Fruit fly (Drosophila melanogaster) whole organism, embryonic: Measurements from ENCODE around the gene raptor.

Experiments
- CG12299 ChIP-seq: fragments of 200-800 bp; sonication (Bioruptor generic); optimal IDR thresholded peaks from 2 replicates; lab custom pipeline; 2018; ENCODE audit warnings: missing biosample characterization, mild to moderate bottlenecking, missing genetic modification characterization
- CG13424 ChIP-seq: fragments of 200-800 bp; sonication (Bioruptor generic); optimal IDR thresholded peaks from 2 replicates; lab custom pipeline; 2019; ENCODE audit warnings: missing biosample characterization, mild to moderate bottlenecking, missing genetic modification characterization, moderate library complexity
- CG16813 ChIP-seq: fragments of 200-800 bp; sonication (Bioruptor generic); IDR thresholded peaks from 3 replicates; pipeline ENCODE4 v1.3.6; 2022; ENCODE audit warnings: missing biosample characterization, missing genetic modification characterization; ENCODE audit not compliant: partially characterized antibody
- CG17328 ChIP-seq: fragments of 200-800 bp; sonication (Bioruptor generic); IDR thresholded peaks from 2 replicates; pipeline ENCODE4 v1.3.6; 2022; ENCODE audit warnings: missing biosample characterization, missing genetic modification characterization
- CG5180 ChIP-seq: fragments of 200-800 bp; sonication (Bioruptor generic); optimal IDR thresholded peaks from 3 replicates; lab custom pipeline; 2017; ENCODE audit warnings: missing biosample characterization, missing genetic modification characterization, mild to moderate bottlenecking, moderate library complexity, missing genetic modification reagents
- CG8388 ChIP-seq: fragments of 200-800 bp; sonication (Bioruptor generic); optimal IDR thresholded peaks from 2 replicates; lab custom pipeline; 2019; ENCODE audit warnings: missing biosample characterization, mild to moderate bottlenecking, missing genetic modification characterization, moderate library complexity
- knrl ChIP-seq: fragments of 200-800 bp; sonication (Bioruptor generic); IDR thresholded peaks from 3 replicates; pipeline ENCODE4 v1.3.6; 2022; ENCODE audit warnings: missing biosample characterization, missing genetic modification characterization; ENCODE audit not compliant: partially characterized antibody
- luna ChIP-seq: fragments of 200-800 bp; sonication (Bioruptor generic); optimal IDR thresholded peaks from 2 replicates; lab custom pipeline; 2016; ENCODE audit warnings: missing biosample characterization, missing genetic modification characterization

dm6 chrX:6094599-6094998 is 4.6 kb upstream of the raptor start:
- no peak for TF ChIP-seq CG17328
- TF ChIP-seq CG13424 (tag; lab: Kevin White, UChicago): no peak
- TF ChIP-seq knrl: no peak
- TF ChIP-seq CG8388 (GFP tag; lab: Kevin White, UChicago): no peak
- no peak for TF ChIP-seq luna (GFP tag; lab: Kevin White, UChicago)
- TF ChIP-seq CG5180 (GFP tag; lab: Kevin White, UChicago): no peak
- no peak for TF ChIP-seq CG12299 (tag; lab: Kevin White, UChicago)
- TF ChIP-seq CG16813: no peak
